Fruit fly (Drosophila melanogaster): ENCODE data around the gene nub.

nub gene

dm6 chr2L:12646256-12646655 lies 58.8 kb downstream of the nub start, which contains the start of gene Ref2:
Ref2 (minus strand) TSS chr2L:12646356.
- TF ChIP-seq CG8159 (tag; optimal IDR thresholded peaks at IDR 0.05) (peak; percentile 3), D1 (tag; optimal IDR thresholded peaks at IDR 0.05) (no peak)

- no peak for TF ChIP-seq CG10348 (GFP tag; IDR thresholded peaks at IDR 0.05)
- no peak for TF ChIP-seq CG15710 (tag; optimal IDR thresholded peaks at IDR 0.05)
- TF ChIP-seq CG32121 (GFP tag; IDR thresholded peaks at IDR 0.05), result no peak
- TF ChIP-seq CG8301 (tag; optimal IDR thresholded peaks at IDR 0.05), result no peak
- no peak for TF ChIP-seq gl (tag; optimal IDR thresholded peaks at IDR 0.05)
- TF ChIP-seq fd96Ca (GFP tag; IDR thresholded peaks at IDR 0.05), result no peak
- no peak for TF ChIP-seq CG34367 (tag; optimal IDR thresholded peaks at IDR 0.05)
- TF ChIP-seq CG4496 (GFP tag; IDR thresholded peaks at IDR 0.05), result no peak
- no peak for TF ChIP-seq D1 (tag; optimal IDR thresholded peaks at IDR 0.05)
- TF ChIP-seq CG14655 (GFP tag; optimal IDR thresholded peaks at IDR 0.05), result no peak
- TF ChIP-seq CG8159 (tag; optimal IDR thresholded peaks at IDR 0.05), result no peak
- no peak for TF ChIP-seq EcR (GFP tag; optimal IDR thresholded peaks at IDR 0.05)
These were observed 63.6 kb downstream of the nub start for dm6 chr2L:12651040-12651439.

dm6 chr2L:12655731-12656326 lies 68.4 kb downstream of the nub start:
- TF ChIP-seq D1 (tag; optimal IDR thresholded peaks at IDR 0.05) (peak; percentile 16), Pif1A (GFP tag; optimal IDR thresholded peaks at IDR 0.05) (no peak), fd96Ca (GFP tag; IDR thresholded peaks at IDR 0.05) (no peak), CG14655 (GFP tag; optimal IDR thresholded peaks at IDR 0.05) (peak; percentile 21), CG17806 (tag; optimal IDR thresholded peaks at IDR 0.05) (no peak), Ets98B (GFP tag; IDR thresholded peaks at IDR 0.05) (no peak), gl (tag; optimal IDR thresholded peaks at IDR 0.05) (no peak), CG8159 (tag; optimal IDR thresholded peaks at IDR 0.05) (peak; percentile 56), EcR (GFP tag; optimal IDR thresholded peaks at IDR 0.05) (no peak)

- TF ChIP-seq CG32121 (GFP tag; IDR thresholded peaks at IDR 0.05) (no peak), CG9948 (tag; optimal IDR thresholded peaks at IDR 0.05) (no peak), CG8159 (tag; optimal IDR thresholded peaks at IDR 0.05) (no peak), D1 (tag; optimal IDR thresholded peaks at IDR 0.05) (no peak), CG4496 (GFP tag; IDR thresholded peaks at IDR 0.05) (no peak), CG10348 (GFP tag; IDR thresholded peaks at IDR 0.05) (no peak), Ets98B (GFP tag; IDR thresholded peaks at IDR 0.05) (no peak), CG34367 (tag; optimal IDR thresholded peaks at IDR 0.05) (no peak), EcR (GFP tag; optimal IDR thresholded peaks at IDR 0.05) (no peak), gl (tag; optimal IDR thresholded peaks at IDR 0.05) (no peak), CG17806 (tag; optimal IDR thresholded peaks at IDR 0.05) (no peak), CG15710 (tag; optimal IDR thresholded peaks at IDR 0.05) (no peak), CG8301 (tag; optimal IDR thresholded peaks at IDR 0.05) (no peak), CG12605 (GFP tag; IDR thresholded peaks at IDR 0.05) (no peak), rn (GFP tag; IDR thresholded peaks at IDR 0.05) (no peak), Pif1A (GFP tag; optimal IDR thresholded peaks at IDR 0.05) (no peak), CG14655 (GFP tag; optimal IDR thresholded peaks at IDR 0.05) (no peak), fd96Ca (GFP tag; IDR thresholded peaks at IDR 0.05) (no peak), Pif1B (GFP tag; optimal IDR thresholded peaks at IDR 0.05) (no peak)
These were observed 69.4 kb downstream of the nub start, which contains the start of gene pdm2 for dm6 chr2L:12656865-12657264. pdm2 (plus strand) TSS chr2L:12657165.

dm6 chr2L:12657337-12657736 lies 69.9 kb downstream of the nub start:
- TF ChIP-seq CG34367 (tag; optimal IDR thresholded peaks at IDR 0.05) (no peak), CG14655 (GFP tag; optimal IDR thresholded peaks at IDR 0.05) (no peak), CG8159 (tag; optimal IDR thresholded peaks at IDR 0.05) (no peak), CG32121 (GFP tag; IDR thresholded peaks at IDR 0.05) (no peak), CG4496 (GFP tag; IDR thresholded peaks at IDR 0.05) (no peak), CG8301 (tag; optimal IDR thresholded peaks at IDR 0.05) (no peak), CG9948 (tag; optimal IDR thresholded peaks at IDR 0.05) (no peak), CG10348 (GFP tag; IDR thresholded peaks at IDR 0.05) (no peak), fd96Ca (GFP tag; IDR thresholded peaks at IDR 0.05) (no peak), Pif1B (GFP tag; optimal IDR thresholded peaks at IDR 0.05) (no peak), CG12605 (GFP tag; IDR thresholded peaks at IDR 0.05) (no peak), EcR (GFP tag; optimal IDR thresholded peaks at IDR 0.05) (no peak), CG15710 (tag; optimal IDR thresholded peaks at IDR 0.05) (no peak), Pif1A (GFP tag; optimal IDR thresholded peaks at IDR 0.05) (no peak), gl (tag; optimal IDR thresholded peaks at IDR 0.05) (no peak)

- no peak for TF ChIP-seq CG34367 (tag; optimal IDR thresholded peaks at IDR 0.05)
- no peak for TF ChIP-seq gl (tag; optimal IDR thresholded peaks at IDR 0.05)
- no peak for TF ChIP-seq Pif1B (GFP tag; optimal IDR thresholded peaks at IDR 0.05)
- no peak for TF ChIP-seq EcR (GFP tag; optimal IDR thresholded peaks at IDR 0.05)
- no peak for TF ChIP-seq CG8159 (tag; optimal IDR thresholded peaks at IDR 0.05)
- TF ChIP-seq CG12605 (GFP tag; IDR thresholded peaks at IDR 0.05), result no peak
- TF ChIP-seq CG14655 (GFP tag; optimal IDR thresholded peaks at IDR 0.05), result no peak
- no peak for TF ChIP-seq D1 (tag; optimal IDR thresholded peaks at IDR 0.05)
- TF ChIP-seq CG9948 (tag; optimal IDR thresholded peaks at IDR 0.05), result no peak
- TF ChIP-seq rn (GFP tag; IDR thresholded peaks at IDR 0.05), result no peak
These were observed 78.7 kb downstream of the nub start for dm6 chr2L:12666002-12666576.

- TF ChIP-seq rn (GFP tag; IDR thresholded peaks at IDR 0.05) (no peak), Snoo (tag; optimal IDR thresholded peaks at IDR 0.05) (no peak), CG4496 (GFP tag; IDR thresholded peaks at IDR 0.05) (no peak), Pif1A (GFP tag; optimal IDR thresholded peaks at IDR 0.05) (no peak)
These were observed 82.2 kb downstream of the nub start, which contains the start of gene Nepl7 for dm6 chr2L:12669614-12670013. Nepl7 (minus strand) TSS chr2L:12669714.
